Worm (Caenorhabditis elegans): Measurements from ENCODE around the gene uggt-1.

uggt-1 gene

ce11 chrX:7478476-7478875 is 22.3 kb downstream of the uggt-1 start (continued):
- TF ChIP-seq unc-42 (tag; optimal IDR thresholded peaks at IDR 0.05) = peak; percentile 55
- no peak for TF ChIP-seq nhr-232 (tag; optimal IDR thresholded peaks at IDR 0.05)
- TF ChIP-seq pat-9 (tag; optimal IDR thresholded peaks at IDR 0.05) = peak; percentile 8
- no peak for TF ChIP-seq ceh-2 (tag; optimal IDR thresholded peaks at IDR 0.05)
- TF ChIP-seq ceh-9 (tag; optimal IDR thresholded peaks at IDR 0.05) = no peak

ce11 chrX:7474968-7475433 is 25.8 kb downstream of the uggt-1 start, which contains the start of gene coh-1:
TSS of gene coh-1 (minus strand) at chrX:7475018.
- peak; percentile 83 for TF ChIP-seq unc-42 (tag; optimal IDR thresholded peaks at IDR 0.05)
- TF ChIP-seq pag-3 (tag; optimal IDR thresholded peaks at IDR 0.05; ENCODE audit: borderline replicate concordance) = no peak
- no peak for TF ChIP-seq ceh-45 (GFP tag; IDR thresholded peaks at IDR 0.05)
- TF ChIP-seq fkh-10 (GFP tag; optimal IDR thresholded peaks at IDR 0.05) = no peak
- TF ChIP-seq sox-2 (GFP tag; IDR thresholded peaks at IDR 0.05) = no peak
- TF ChIP-seq ref-2 (tag; optimal IDR thresholded peaks at IDR 0.05) = no peak
- TF ChIP-seq unc-3 (GFP tag; conservative IDR thresholded peaks at IDR 0.05) = no peak
- TF ChIP-seq unc-3 (tag; optimal IDR thresholded peaks at IDR 0.05) = no peak
- TF ChIP-seq fax-1 (tag; optimal IDR thresholded peaks at IDR 0.05) = no peak
- no peak for TF ChIP-seq hlh-6 (tag; optimal IDR thresholded peaks at IDR 0.05)
- no peak for TF ChIP-seq ceh-19 (GFP tag; optimal IDR thresholded peaks at IDR 0.05)
- no peak for TF ChIP-seq dve-1 (tag; optimal IDR thresholded peaks at IDR 0.05)
- no peak for TF ChIP-seq unc-86 (tag; optimal IDR thresholded peaks at IDR 0.05)
- peak; percentile 41 for TF ChIP-seq ceh-34 (tag; optimal IDR thresholded peaks at IDR 0.05)
- peak; percentile 50 for TF ChIP-seq pros-1 (tag; optimal IDR thresholded peaks at IDR 0.05)
- TF ChIP-seq ceh-6 (GFP tag; optimal IDR thresholded peaks at IDR 0.05) = no peak
- no peak for TF ChIP-seq pha-2 (tag; optimal IDR thresholded peaks at IDR 0.05)
- no peak for TF ChIP-seq sdc-2 (tag; optimal IDR thresholded peaks at IDR 0.05)
- TF ChIP-seq ceh-22 (tag; optimal IDR thresholded peaks at IDR 0.05) = no peak
- TF ChIP-seq T23F11.4 (GFP tag; optimal IDR thresholded peaks at IDR 0.05) = no peak
- TF ChIP-seq Y22D7AL.16 (tag; optimal IDR thresholded peaks at IDR 0.05) = no peak
- TF ChIP-seq ceh-31 (tag; optimal IDR thresholded peaks at IDR 0.05) = peak; percentile 85
- TF ChIP-seq tbx-2 (tag; optimal IDR thresholded peaks at IDR 0.05) = peak; percentile 43
- no peak for TF ChIP-seq ets-4 (tag; optimal IDR thresholded peaks at IDR 0.05)
- TF ChIP-seq unc-55 (GFP tag; optimal IDR thresholded peaks at IDR 0.05) = peak; percentile 21
- TF ChIP-seq elt-4 (tag; optimal IDR thresholded peaks at IDR 0.05) = no peak
- no peak for TF ChIP-seq che-1 (tag; optimal IDR thresholded peaks at IDR 0.05)
- no peak for TF ChIP-seq gmeb-2 (tag; optimal IDR thresholded peaks at IDR 0.05)
- no peak for TF ChIP-seq C38D4.7 (GFP tag; optimal IDR thresholded peaks at IDR 0.05)
- no peak for TF ChIP-seq sox-4 (tag; optimal IDR thresholded peaks at IDR 0.05)
- no peak for TF ChIP-seq nhr-11 (tag; optimal IDR thresholded peaks at IDR 0.05)
- no peak for TF ChIP-seq K02D7.2 (tag; optimal IDR thresholded peaks at IDR 0.05)
- no peak for TF ChIP-seq tbx-7 (tag; optimal IDR thresholded peaks at IDR 0.05)
- peak; percentile 68 for TF ChIP-seq nfya-1 (tag; optimal IDR thresholded peaks at IDR 0.05)
- no peak for TF ChIP-seq ztf-16 (tag; optimal IDR thresholded peaks at IDR 0.05)
- TF ChIP-seq ceh-18 (tag; optimal IDR thresholded peaks at IDR 0.05) = peak; percentile 24
- peak; percentile 2 for TF ChIP-seq ceh-30 (tag; optimal IDR thresholded peaks at IDR 0.05)
- no peak for TF ChIP-seq syd-9 (tag; optimal IDR thresholded peaks at IDR 0.05)
- no peak for TF ChIP-seq zip-5 (tag; optimal IDR thresholded peaks at IDR 0.05)
- no peak for TF ChIP-seq hlh-30 (tag; optimal IDR thresholded peaks at IDR 0.05; ENCODE audit: insufficient read depth)
- peak; percentile 54 for TF ChIP-seq rnt-1 (tag; optimal IDR thresholded peaks at IDR 0.05)
- TF ChIP-seq pax-1 (tag; optimal IDR thresholded peaks at IDR 0.05) = no peak
- no peak for TF ChIP-seq K09A11.1 (tag; optimal IDR thresholded peaks at IDR 0.05; ENCODE audit: insufficient read depth)
